Worm (Caenorhabditis elegans): ENCODE results near the gene Y64G10A.7.
A peak's percentile ranks its signal among the peaks of the same experiment; 100 is the strongest.

DNA sequence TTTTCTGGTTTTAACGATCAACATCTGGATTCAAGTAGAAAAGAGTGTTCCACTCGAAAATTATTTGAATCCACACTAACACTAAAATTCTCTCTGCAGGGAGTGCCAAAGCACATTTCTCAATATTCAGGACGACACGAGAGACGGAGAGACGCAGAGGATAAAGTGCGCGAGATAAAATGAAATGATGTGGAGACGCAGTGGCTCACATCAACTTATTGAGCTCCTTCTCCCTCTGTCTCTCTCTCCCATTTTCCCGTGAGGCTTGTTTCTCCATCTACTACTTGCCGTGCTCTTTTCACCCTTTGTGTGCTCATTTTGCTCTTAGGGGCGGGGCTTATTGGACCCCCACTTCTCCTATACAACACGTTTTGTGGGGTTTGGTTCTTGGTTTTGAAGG is 64.4 kb downstream of the Y64G10A.7 start:
- peak; percentile 44 for TF ChIP-seq unc-62 (GFP tag; optimal IDR thresholded peaks at IDR 0.05)
- no peak for TF ChIP-seq ztf-11 (tag; optimal IDR thresholded peaks at IDR 0.05)
- TF ChIP-seq sptf-1 (tag; optimal IDR thresholded peaks at IDR 0.05): no peak
- peak; percentile 7 for TF ChIP-seq pha-4 (tag; optimal IDR thresholded peaks at IDR 0.05)
- TF ChIP-seq lsy-2 (tag; optimal IDR thresholded peaks at IDR 0.05): no peak
